Worm (Caenorhabditis elegans) whole organism, L2 larva: ENCODE results near the gene slc-25A29.

Experiments used
- C34F6.9 ChIP-seq: fragments of 150-350 bp; optimal IDR thresholded peaks from 2 replicates; lab custom pipeline; 2014; ENCODE audit warnings: missing biosample characterization, missing genetic modification characterization
- F13H6.1 ChIP-seq: sonication (generic microtip); optimal IDR thresholded peaks from 2 replicates; lab custom pipeline; 2016; ENCODE audit warnings: missing genetic modification characterization, missing compliant biosample characterization
- R02D3.7 ChIP-seq: fragments of 150-350 bp; optimal IDR thresholded peaks from 2 replicates; lab custom pipeline; 2014; ENCODE audit warnings: missing biosample characterization, missing genetic modification characterization
- Y55F3AM.14 ChIP-seq: fragments of 200-800 bp; sonication (Bioruptor generic); optimal IDR thresholded peaks from 2 replicates; lab custom pipeline; 2018; ENCODE audit warnings: mild to moderate bottlenecking, missing genetic modification characterization, missing compliant biosample characterization
- ZK546.5 ChIP-seq: sonication (generic microtip); optimal IDR thresholded peaks from 2 replicates; lab custom pipeline; 2017; ENCODE audit warnings: missing biosample characterization, missing genetic modification characterization
- alr-1 ChIP-seq: fragments of 150-350 bp; optimal IDR thresholded peaks from 2 replicates; lab custom pipeline; 2014; ENCODE audit warnings: missing biosample characterization, missing genetic modification characterization
- aly-2 ChIP-seq: fragments of 150-350 bp; optimal IDR thresholded peaks from 2 replicates; lab custom pipeline; 2014; ENCODE audit warnings: missing biosample characterization, missing genetic modification characterization
- ama-1 ChIP-seq: fragments of 150-350 bp; optimal IDR thresholded peaks from 2 replicates; lab custom pipeline; 2018; ENCODE audit warnings: inconsistent platforms
- blmp-1 ChIP-seq: sonication (generic microtip); optimal IDR thresholded peaks from 2 replicates; lab custom pipeline; 2017; ENCODE audit warnings: missing genetic modification characterization, mild to moderate bottlenecking, missing compliant biosample characterization, antibody characterized with exemption, moderate library complexity; ENCODE audit not compliant: insufficient read depth
- ceh-16 ChIP-seq: fragments of 150-350 bp; optimal IDR thresholded peaks from 2 replicates; lab custom pipeline; 2014; ENCODE audit warnings: missing biosample characterization, missing genetic modification characterization
- ceh-82 ChIP-seq: fragments of 150-350 bp; optimal IDR thresholded peaks from 2 replicates; lab custom pipeline; 2014; ENCODE audit warnings: missing biosample characterization, missing genetic modification characterization
- dmd-4 ChIP-seq: sonication (generic microtip); optimal IDR thresholded peaks from 2 replicates; lab custom pipeline; 2017; ENCODE audit warnings: missing biosample characterization, missing genetic modification characterization
- egl-27 ChIP-seq: sonication (generic microtip); optimal IDR thresholded peaks from 3 replicates; lab custom pipeline; 2017; ENCODE audit warnings: missing biosample characterization, missing genetic modification reagents, missing genetic modification characterization
- elt-1 ChIP-seq: fragments of 150-350 bp; optimal IDR thresholded peaks from 2 replicates; lab custom pipeline; 2014; ENCODE audit warnings: missing biosample characterization, missing genetic modification characterization
- fos-1 ChIP-seq: fragments of 150-350 bp; optimal IDR thresholded peaks from 2 replicates; lab custom pipeline; 2014; ENCODE audit warnings: missing biosample characterization, missing genetic modification characterization
- gmeb-1 ChIP-seq: fragments of 150-350 bp; optimal IDR thresholded peaks from 2 replicates; lab custom pipeline; 2014; ENCODE audit warnings: missing biosample characterization, missing genetic modification characterization
- lin-11 ChIP-seq: fragments of 150-350 bp; sonication (generic microtip); optimal IDR thresholded peaks from 2 replicates; lab custom pipeline; 2014; ENCODE audit warnings: missing biosample characterization, missing genetic modification characterization, inconsistent platforms, mixed read lengths
- lin-13 ChIP-seq: fragments of 150-350 bp; optimal IDR thresholded peaks from 2 replicates; lab custom pipeline; 2014; ENCODE audit warnings: missing biosample characterization, missing genetic modification reagents, missing genetic modification characterization
- lsy-2 ChIP-seq, 2 experiments: fragments of 150-350 bp in 1 of 2; sonication (generic microtip) in 1 of 2; optimal IDR thresholded peaks; 2 replicates each; lab custom pipeline; 2014 to 2017; ENCODE audit warnings: missing biosample characterization in 2 of 2, missing genetic modification characterization in 2 of 2
- mab-5 ChIP-seq: fragments of 150-350 bp; optimal IDR thresholded peaks from 2 replicates; lab custom pipeline; 2014; ENCODE audit warnings: missing biosample characterization, missing genetic modification characterization
- mbf-1 ChIP-seq: sonication (generic microtip); optimal IDR thresholded peaks from 2 replicates; lab custom pipeline; 2017; ENCODE audit warnings: missing biosample characterization, missing genetic modification characterization
- mdl-1 ChIP-seq, 2 experiments: fragments of 150-350 bp in 1 of 2; sonication (generic microtip) in 1 of 2; optimal IDR thresholded peaks; 2 replicates each; lab custom pipeline; 2017; ENCODE audit warnings: missing biosample characterization in 2 of 2, missing genetic modification characterization in 2 of 2
- nhr-10 ChIP-seq: sonication (generic microtip); optimal IDR thresholded peaks from 2 replicates; lab custom pipeline; 2017; ENCODE audit warnings: missing biosample characterization, missing genetic modification characterization
- nhr-11 ChIP-seq: fragments of 150-350 bp; optimal IDR thresholded peaks from 2 replicates; lab custom pipeline; 2014; ENCODE audit warnings: missing biosample characterization, missing genetic modification characterization
- nhr-12 ChIP-seq: fragments of 150-350 bp; optimal IDR thresholded peaks from 2 replicates; lab custom pipeline; 2014; ENCODE audit warnings: missing biosample characterization, missing genetic modification characterization
- nhr-129 ChIP-seq: fragments of 150-350 bp; optimal IDR thresholded peaks from 2 replicates; lab custom pipeline; 2014; ENCODE audit warnings: missing biosample characterization, missing genetic modification characterization
- nhr-21 ChIP-seq: fragments of 150-350 bp; optimal IDR thresholded peaks from 2 replicates; lab custom pipeline; 2014; ENCODE audit warnings: missing biosample characterization, missing genetic modification characterization
- nhr-23 ChIP-seq: fragments of 150-350 bp; optimal IDR thresholded peaks from 2 replicates; lab custom pipeline; 2014; ENCODE audit warnings: missing biosample characterization, missing genetic modification reagents, missing genetic modification characterization
- nhr-237 ChIP-seq: fragments of 150-350 bp; optimal IDR thresholded peaks from 2 replicates; lab custom pipeline; 2014; ENCODE audit warnings: missing biosample characterization, missing genetic modification characterization
- nhr-25 ChIP-seq: fragments of 150-350 bp; sonication (generic microtip); optimal IDR thresholded peaks from 3 replicates; lab custom pipeline; 2014; ENCODE audit warnings: missing biosample characterization, missing genetic modification characterization
- nhr-6 ChIP-seq: fragments of 150-350 bp; optimal IDR thresholded peaks from 2 replicates; lab custom pipeline; 2014; ENCODE audit warnings: missing biosample characterization, missing genetic modification characterization
- nhr-77 ChIP-seq: fragments of 150-350 bp; optimal IDR thresholded peaks from 2 replicates; lab custom pipeline; 2014; ENCODE audit warnings: missing biosample characterization, missing genetic modification characterization
- peb-1 ChIP-seq: fragments of 150-350 bp; optimal IDR thresholded peaks from 2 replicates; lab custom pipeline; 2014; ENCODE audit warnings: missing biosample characterization, missing genetic modification characterization
- sem-4 ChIP-seq: fragments of 150-350 bp; optimal IDR thresholded peaks from 2 replicates; lab custom pipeline; 2014; ENCODE audit warnings: missing biosample characterization, missing genetic modification reagents, missing genetic modification characterization
- skn-1 ChIP-seq: sonication (generic microtip); optimal IDR thresholded peaks from 2 replicates; lab custom pipeline; 2017; ENCODE audit warnings: missing biosample characterization, missing genetic modification characterization
- sma-3 ChIP-seq: sonication (generic microtip); optimal IDR thresholded peaks from 2 replicates; lab custom pipeline; 2016; ENCODE audit warnings: missing genetic modification reagents, missing genetic modification characterization, missing compliant biosample characterization
- sma-9 ChIP-seq, 2 experiments: fragments of 150-350 bp in 1 of 2; sonication (generic microtip) in 1 of 2; optimal IDR thresholded peaks; 2 replicates each; lab custom pipeline; 2014 to 2016; ENCODE audit warnings: missing genetic modification characterization in 2 of 2, mild to moderate bottlenecking in 1 of 2, missing biosample characterization in 1 of 2, missing compliant biosample characterization in 1 of 2, missing genetic modification reagents in 1 of 2, moderate library complexity in 1 of 2
- snpc-4 ChIP-seq: fragments of 150-350 bp; optimal IDR thresholded peaks from 2 replicates; lab custom pipeline; 2014; ENCODE audit warnings: missing biosample characterization, missing genetic modification characterization
- unc-39 ChIP-seq: fragments of 150-350 bp; optimal IDR thresholded peaks from 2 replicates; lab custom pipeline; 2014; ENCODE audit warnings: missing biosample characterization, missing genetic modification characterization
- unc-55 ChIP-seq: fragments of 150-350 bp; sonication (generic microtip); optimal IDR thresholded peaks from 3 replicates; lab custom pipeline; 2014; ENCODE audit warnings: missing biosample characterization, missing genetic modification reagents, missing genetic modification characterization
- unc-62 ChIP-seq: fragments of 150-350 bp; optimal IDR thresholded peaks from 2 replicates; lab custom pipeline; 2014; ENCODE audit warnings: missing biosample characterization, missing genetic modification reagents, missing genetic modification characterization
- zag-1 ChIP-seq: fragments of 150-350 bp; optimal IDR thresholded peaks from 2 replicates; lab custom pipeline; 2014; ENCODE audit warnings: missing biosample characterization, missing genetic modification characterization
- ztf-1 ChIP-seq: fragments of 200-800 bp; sonication (Bioruptor generic); conservative IDR thresholded peaks from 2 replicates; pipeline ENCODE4 v1.3.6; 2022; ENCODE audit warnings: missing genetic modification characterization, missing compliant biosample characterization
- ztf-4 ChIP-seq: fragments of 150-350 bp; optimal IDR thresholded peaks from 2 replicates; lab custom pipeline; 2014; ENCODE audit warnings: missing biosample characterization, missing genetic modification characterization

slc-25A29 gene

DNA sequence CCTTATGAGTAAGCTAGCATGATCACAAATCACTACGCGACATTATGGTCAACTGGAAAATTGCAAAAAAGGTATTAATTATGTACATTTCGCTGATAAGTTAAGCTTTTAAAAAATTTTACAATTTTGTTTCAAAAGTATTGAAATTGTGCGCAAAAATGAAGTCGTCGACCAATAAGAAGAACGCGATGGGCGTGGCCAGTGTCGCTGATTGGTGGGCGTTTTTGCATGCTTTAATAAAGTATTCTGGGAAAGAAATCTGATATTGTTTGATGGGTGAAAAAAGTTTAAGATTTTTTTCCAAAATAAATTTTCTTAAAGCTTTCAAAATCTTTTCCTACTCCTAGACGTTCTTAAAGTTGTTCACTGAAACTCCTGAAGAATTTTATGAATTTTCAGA, 20.3 kb upstream of the slc-25A29 start:
- TF ChIP-seq nhr-21 (tag; lab: Kevin White, UChicago) = no peak
- no peak for TF ChIP-seq skn-1
- no peak for TF ChIP-seq gmeb-1 (tag; lab: Kevin White, UChicago)

DNA sequence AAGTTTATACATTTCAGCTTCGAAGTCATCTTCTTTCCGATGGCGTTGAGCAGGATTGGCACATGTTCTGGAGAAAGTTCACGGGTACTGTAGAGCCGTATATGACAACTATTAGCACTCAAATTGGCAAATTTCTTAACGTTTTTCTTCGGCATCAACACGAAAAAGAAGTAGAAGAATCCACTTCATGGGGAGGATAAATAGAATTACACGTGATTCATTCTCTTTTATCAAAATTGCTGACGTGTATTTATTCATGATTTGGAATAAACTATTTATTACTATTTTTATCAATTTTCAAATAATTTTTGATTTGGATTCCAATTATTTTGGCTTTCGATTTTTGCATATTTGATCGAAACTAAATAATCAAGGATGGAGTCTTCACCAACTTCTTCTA, 7.8 kb upstream of the slc-25A29 start, which contains the start of gene C47E8.1:
Gene C47E8.1 (plus strand): TSS at position 301 of the 400 bp plus-strand sequence.
- TF ChIP-seq nhr-25 (tag; lab: Kevin White, UChicago) (no peak), nhr-129 (tag; lab: Kevin White, UChicago) (no peak)

DNA sequence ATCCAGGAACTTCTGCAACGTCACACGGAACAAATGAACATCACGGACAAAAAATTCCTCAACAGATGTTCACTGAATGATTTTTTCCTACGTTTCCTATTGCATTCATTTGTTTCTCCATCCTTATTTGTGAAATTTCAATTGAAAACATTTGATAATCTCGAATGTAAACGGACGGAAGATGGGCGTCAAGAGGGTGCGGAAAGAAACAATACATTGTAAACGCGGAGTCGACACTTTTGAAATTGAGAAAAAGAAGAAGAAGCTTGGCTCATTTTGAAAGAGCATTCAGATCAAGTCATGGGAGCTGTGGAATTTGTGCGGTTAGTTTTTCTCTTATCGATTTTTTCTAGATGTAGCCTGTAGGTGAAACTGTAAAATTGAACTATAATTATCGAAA, 5.0 kb upstream of the slc-25A29 start, which contains the start of gene C47E8.9:
Gene C47E8.9 (plus strand): TSS at position 301 of the 400 bp plus-strand sequence.
- TF ChIP-seq mdl-1 (tag; optimal IDR thresholded peaks at IDR 0.05; lab: Kevin White, UChicago) (no peak), nhr-23 (no peak), sma-3 (no peak), mbf-1 (no peak), zag-1 (no peak), ztf-4 (tag; lab: Kevin White, UChicago) (no peak), nhr-237 (tag; lab: Kevin White, UChicago) (no peak), ceh-16 (no peak), alr-1 (tag; lab: Kevin White, UChicago) (no peak), sma-9 (GFP tag; optimal IDR thresholded peaks at IDR 0.05; lab: Kevin White, UChicago) (no peak), sma-9 (tag; optimal IDR thresholded peaks at IDR 0.05; lab: Kevin White, UChicago) (no peak), lin-13 (no peak), F13H6.1 (tag; lab: Kevin White, UChicago) (no peak), nhr-10 (tag; lab: Kevin White, UChicago) (no peak), ama-1 (no peak), unc-62 (GFP tag; lab: Kevin White, UChicago) (no peak), aly-2 (tag; lab: Kevin White, UChicago) (no peak), sem-4 (tag; lab: Kevin White, UChicago) (no peak), nhr-25 (tag; lab: Kevin White, UChicago) (no peak), nhr-6 (tag; lab: Kevin White, UChicago) (no peak)

DNA sequence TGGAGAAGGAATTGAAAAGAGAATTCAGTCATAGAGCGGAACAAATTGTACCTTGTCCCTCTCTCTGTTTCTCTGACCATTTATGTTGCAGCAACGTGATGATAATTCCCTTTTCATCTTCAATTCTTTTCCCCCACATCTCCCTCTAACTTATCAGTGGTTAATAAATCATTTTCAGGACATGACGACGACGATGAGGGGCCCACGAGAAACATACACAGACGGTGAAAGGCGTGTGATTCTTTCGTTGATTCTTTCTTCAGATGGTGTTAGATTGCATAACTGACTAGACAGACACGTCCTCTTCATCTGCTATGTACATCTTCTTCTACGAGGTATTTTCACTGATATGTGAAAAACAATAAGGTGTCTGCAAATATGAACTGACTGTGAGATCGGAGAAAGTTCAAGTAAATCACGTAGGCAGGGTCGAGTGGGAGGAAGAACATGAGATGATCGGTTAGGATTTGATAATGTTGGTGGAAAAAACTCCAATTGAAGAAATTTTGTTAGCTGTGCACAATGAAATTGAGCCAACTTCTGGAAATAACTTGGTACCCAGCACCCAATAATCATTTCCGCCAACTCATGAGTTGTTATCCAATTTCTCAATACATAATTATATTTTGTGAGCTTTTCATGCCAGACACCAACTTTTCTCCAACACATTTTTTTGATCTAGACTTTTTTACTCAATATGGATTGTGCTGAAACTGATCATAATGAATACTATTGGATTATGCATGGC, 2.8 kb upstream of the slc-25A29 start, which contains the start of gene srh-17:
Gene srh-17 (plus strand): TSS at position 698 of the 748 bp plus-strand sequence.
- no peak for TF ChIP-seq peb-1
- no peak for TF ChIP-seq unc-55 (GFP tag; lab: Kevin White, UChicago)
- peak; percentile 85 for TF ChIP-seq sma-3
- TF ChIP-seq ztf-1 (GFP tag; lab: Robert Waterston, UW) = no peak
- no peak for TF ChIP-seq nhr-77 (tag; lab: Kevin White, UChicago)
- no peak for TF ChIP-seq ztf-4 (tag; lab: Kevin White, UChicago)
- TF ChIP-seq lin-13 = no peak
- no peak for TF ChIP-seq aly-2 (tag; lab: Kevin White, UChicago)
- no peak for TF ChIP-seq nhr-237 (tag; lab: Kevin White, UChicago)
- no peak for TF ChIP-seq skn-1
- TF ChIP-seq sem-4 (tag; lab: Kevin White, UChicago) = no peak
- no peak for TF ChIP-seq mbf-1
- TF ChIP-seq Y55F3AM.14 (GFP tag; lab: Kevin White, UChicago) = no peak
- TF ChIP-seq elt-1 (tag; lab: Kevin White, UChicago) = no peak
- no peak for TF ChIP-seq lsy-2 (tag; optimal IDR thresholded peaks at IDR 0.05; lab: Kevin White, UChicago)
- peak; percentile 92 for TF ChIP-seq blmp-1 (tag; lab: Kevin White, UChicago)
- peak; percentile 11 for TF ChIP-seq fos-1
- TF ChIP-seq nhr-21 (tag; lab: Kevin White, UChicago) = peak; percentile 95
- TF ChIP-seq sma-9 (GFP tag; optimal IDR thresholded peaks at IDR 0.05; lab: Kevin White, UChicago) = peak; percentile 92
- no peak for TF ChIP-seq sma-9 (tag; optimal IDR thresholded peaks at IDR 0.05; lab: Kevin White, UChicago)
- TF ChIP-seq alr-1 (tag; lab: Kevin White, UChicago) = no peak
- TF ChIP-seq nhr-129 (tag; lab: Kevin White, UChicago) = peak; percentile 57
- TF ChIP-seq F13H6.1 (tag; lab: Kevin White, UChicago) = peak; percentile 11
- no peak for TF ChIP-seq nhr-12 (tag; lab: Kevin White, UChicago)
- TF ChIP-seq egl-27 = peak; percentile 29
- TF ChIP-seq mab-5 (tag; lab: Kevin White, UChicago) = peak; percentile 82
- TF ChIP-seq unc-39 (tag; lab: Kevin White, UChicago) = no peak
- TF ChIP-seq C34F6.9 (tag; lab: Kevin White, UChicago) = no peak
- TF ChIP-seq dmd-4 (tag; lab: Kevin White, UChicago) = no peak
- no peak for TF ChIP-seq nhr-11 (tag; lab: Kevin White, UChicago)
- TF ChIP-seq ceh-82 = no peak
- TF ChIP-seq ZK546.5 (tag; lab: Kevin White, UChicago) = no peak
- no peak for TF ChIP-seq nhr-10 (tag; lab: Kevin White, UChicago)
- TF ChIP-seq zag-1 = no peak
- peak; percentile 93 for TF ChIP-seq nhr-25 (tag; lab: Kevin White, UChicago)
- no peak for TF ChIP-seq snpc-4 (tag; lab: Kevin White, UChicago)
- peak; percentile 53 for TF ChIP-seq gmeb-1 (tag; lab: Kevin White, UChicago)
- no peak for TF ChIP-seq R02D3.7 (tag; lab: Kevin White, UChicago)
- TF ChIP-seq lin-11 = no peak
- peak; percentile 65 to 68 for TF ChIP-seq mdl-1 (tag; optimal IDR thresholded peaks at IDR 0.05; lab: Kevin White, UChicago)
